Fruit fly (Drosophila melanogaster): ENCODE measurements around the gene CG46316.

The CG46316 gene

dm6 chr3R:24712375-24712830 lies at the start of gene CG46316, which contains the start of gene CG13627:
Gene CG46316, plus strand, starts transcription at chr3R:24712780.
Gene CG13627, plus strand, starts transcription at chr3R:24712780.
- TF ChIP-seq CG7045 (GFP tag; optimal IDR thresholded peaks at IDR 0.05) (no peak), tj (GFP tag; optimal IDR thresholded peaks at IDR 0.05) (no peak), CG7101 (tag; optimal IDR thresholded peaks at IDR 0.05) (no peak), cic (GFP tag; optimal IDR thresholded peaks at IDR 0.05) (no peak), ovo (GFP tag; optimal IDR thresholded peaks at IDR 0.05) (no peak), CG5204 (GFP tag; optimal IDR thresholded peaks at IDR 0.05) (no peak), kay (GFP tag; ENCODE audit: borderline replicate concordance) (no peak), pad (GFP tag; optimal IDR thresholded peaks at IDR 0.05) (no peak), cnc (optimal IDR thresholded peaks at IDR 0.05) (no peak), CG1620 (GFP tag; optimal IDR thresholded peaks at IDR 0.05) (no peak), CG33017 (tag; optimal IDR thresholded peaks at IDR 0.05) (no peak), CG12768 (GFP tag; optimal IDR thresholded peaks at IDR 0.05) (no peak), Crg-1 (GFP tag; optimal IDR thresholded peaks at IDR 0.05) (no peak), Clk (GFP tag; optimal IDR thresholded peaks at IDR 0.05) (no peak), toe (GFP tag; optimal IDR thresholded peaks at IDR 0.05) (no peak), bab1 (GFP tag; optimal IDR thresholded peaks at IDR 0.05) (no peak)

dm6 chr3R:24663044-24663443 lies 49.5 kb upstream of the CG46316 start:
- no peak for TF ChIP-seq CG5204 (GFP tag; optimal IDR thresholded peaks at IDR 0.05)
- no peak for TF ChIP-seq pad (GFP tag; optimal IDR thresholded peaks at IDR 0.05)
- no peak for TF ChIP-seq ovo (GFP tag; optimal IDR thresholded peaks at IDR 0.05)
- TF ChIP-seq Mnt (GFP tag; optimal IDR thresholded peaks at IDR 0.05) = no peak

- no peak for TF ChIP-seq CG14711 (tag; optimal IDR thresholded peaks at IDR 0.05)
- TF ChIP-seq CG5204 (GFP tag; optimal IDR thresholded peaks at IDR 0.05) = no peak
- TF ChIP-seq CG11617 (GFP tag; optimal IDR thresholded peaks at IDR 0.05) = no peak
- TF ChIP-seq ovo (GFP tag; optimal IDR thresholded peaks at IDR 0.05) = no peak
- no peak for TF ChIP-seq kay (GFP tag; ENCODE audit: borderline replicate concordance)
- TF ChIP-seq tj (GFP tag; optimal IDR thresholded peaks at IDR 0.05) = no peak
These were observed 44.9 kb upstream of the CG46316 start for dm6 chr3R:24667538-24668207.

- TF ChIP-seq cnc (optimal IDR thresholded peaks at IDR 0.05) (no peak), CG7101 (tag; optimal IDR thresholded peaks at IDR 0.05) (no peak), cic (GFP tag; optimal IDR thresholded peaks at IDR 0.05) (no peak), ovo (GFP tag; optimal IDR thresholded peaks at IDR 0.05) (no peak), CG7045 (GFP tag; optimal IDR thresholded peaks at IDR 0.05) (no peak), Crg-1 (GFP tag; optimal IDR thresholded peaks at IDR 0.05) (no peak), tj (GFP tag; optimal IDR thresholded peaks at IDR 0.05) (no peak), toe (GFP tag; optimal IDR thresholded peaks at IDR 0.05) (no peak), CG12768 (GFP tag; optimal IDR thresholded peaks at IDR 0.05) (no peak), bab1 (GFP tag; optimal IDR thresholded peaks at IDR 0.05) (no peak), Mnt (GFP tag; optimal IDR thresholded peaks at IDR 0.05) (no peak)
These were observed 40.9 kb upstream of the CG46316 start for dm6 chr3R:24671662-24672061.

- TF ChIP-seq pad (GFP tag; optimal IDR thresholded peaks at IDR 0.05) (no peak), Crg-1 (GFP tag; optimal IDR thresholded peaks at IDR 0.05) (no peak), Hr96 (GFP tag; optimal IDR thresholded peaks at IDR 0.05) (no peak), tj (GFP tag; optimal IDR thresholded peaks at IDR 0.05) (no peak), CG14711 (tag; optimal IDR thresholded peaks at IDR 0.05) (no peak), Mnt (GFP tag; optimal IDR thresholded peaks at IDR 0.05) (no peak), CG12768 (GFP tag; optimal IDR thresholded peaks at IDR 0.05) (no peak), CG1620 (GFP tag; optimal IDR thresholded peaks at IDR 0.05) (no peak), CG33017 (tag; optimal IDR thresholded peaks at IDR 0.05) (no peak), toe (GFP tag; optimal IDR thresholded peaks at IDR 0.05) (no peak), CG7101 (tag; optimal IDR thresholded peaks at IDR 0.05) (no peak), cic (GFP tag; optimal IDR thresholded peaks at IDR 0.05) (no peak), bab1 (GFP tag; optimal IDR thresholded peaks at IDR 0.05) (no peak), cnc (optimal IDR thresholded peaks at IDR 0.05) (no peak), ovo (GFP tag; optimal IDR thresholded peaks at IDR 0.05) (no peak), CG5204 (GFP tag; optimal IDR thresholded peaks at IDR 0.05) (no peak), Clk (GFP tag; optimal IDR thresholded peaks at IDR 0.05) (no peak)
These were observed 19.7 kb upstream of the CG46316 start for dm6 chr3R:24692863-24693262.

- TF ChIP-seq cnc (optimal IDR thresholded peaks at IDR 0.05) (no peak), CG1620 (GFP tag; optimal IDR thresholded peaks at IDR 0.05) (no peak), tj (GFP tag; optimal IDR thresholded peaks at IDR 0.05) (no peak), ovo (GFP tag; optimal IDR thresholded peaks at IDR 0.05) (no peak)
These were observed 13.3 kb upstream of the CG46316 start for dm6 chr3R:24699309-24699708.

dm6 chr3R:24717289-24717688 lies 4.7 kb downstream of the CG46316 start, which contains the start of gene Polr2L:
Gene Polr2L, plus strand, starts transcription at chr3R:24717511.
- TF ChIP-seq CG33017 (tag; optimal IDR thresholded peaks at IDR 0.05) (no peak), Clk (GFP tag; optimal IDR thresholded peaks at IDR 0.05) (no peak), toe (GFP tag; optimal IDR thresholded peaks at IDR 0.05) (no peak), cic (GFP tag; optimal IDR thresholded peaks at IDR 0.05) (no peak), CG14711 (tag; optimal IDR thresholded peaks at IDR 0.05) (no peak), Crg-1 (GFP tag; optimal IDR thresholded peaks at IDR 0.05) (no peak), CG7045 (GFP tag; optimal IDR thresholded peaks at IDR 0.05) (no peak), CG11617 (GFP tag; optimal IDR thresholded peaks at IDR 0.05) (no peak), kay (GFP tag; ENCODE audit: borderline replicate concordance) (no peak), bab1 (GFP tag; optimal IDR thresholded peaks at IDR 0.05) (no peak), CG7101 (tag; optimal IDR thresholded peaks at IDR 0.05) (no peak), cnc (optimal IDR thresholded peaks at IDR 0.05) (no peak), ovo (GFP tag; optimal IDR thresholded peaks at IDR 0.05) (no peak), CG1620 (GFP tag; optimal IDR thresholded peaks at IDR 0.05) (no peak), Mnt (GFP tag; optimal IDR thresholded peaks at IDR 0.05) (no peak), Hr96 (GFP tag; optimal IDR thresholded peaks at IDR 0.05) (no peak), CG5204 (GFP tag; optimal IDR thresholded peaks at IDR 0.05) (no peak), tj (GFP tag; optimal IDR thresholded peaks at IDR 0.05) (no peak)

Measured in whole organism, adult.